Fruit fly (Drosophila melanogaster) whole organism, embryonic: ENCODE measurements around the gene Jhbp11.

Source experiments
- Awh ChIP-seq: fragments of 200-800 bp; sonication (Bioruptor generic); IDR thresholded peaks from 2 replicates; pipeline ENCODE4, ENCODE4 v1.3.6; 2022; ENCODE audit warnings: missing biosample characterization, missing genetic modification characterization
- CG10431 ChIP-seq: fragments of 200-800 bp; sonication (Bioruptor generic); optimal IDR thresholded peaks from 3 replicates; lab custom pipeline; 2018; ENCODE audit warnings: missing biosample characterization, mild to moderate bottlenecking, missing genetic modification characterization
- CG12769 ChIP-seq: fragments of 200-800 bp; sonication (Bioruptor generic); optimal IDR thresholded peaks from 2 replicates; lab custom pipeline; 2019; ENCODE audit warnings: missing biosample characterization, mild to moderate bottlenecking, missing genetic modification characterization, moderate library complexity
- CG12942 ChIP-seq: fragments of 200-800 bp; sonication (Bioruptor generic); optimal IDR thresholded peaks from 3 replicates; lab custom pipeline; 2016; ENCODE audit warnings: missing biosample characterization, missing genetic modification characterization
- CG13296 ChIP-seq: fragments of 200-800 bp; sonication (Bioruptor generic); optimal IDR thresholded peaks from 3 replicates; lab custom pipeline; 2018; ENCODE audit warnings: missing biosample characterization, mild to moderate bottlenecking, missing genetic modification characterization
- CG15601 ChIP-seq: fragments of 200-800 bp; sonication (Bioruptor generic); optimal IDR thresholded peaks from 3 replicates; lab custom pipeline; 2019; ENCODE audit warnings: missing biosample characterization, mild to moderate bottlenecking, missing genetic modification characterization, moderate library complexity
- CG1647 ChIP-seq: fragments of 200-800 bp; sonication (Bioruptor generic); optimal IDR thresholded peaks from 3 replicates; lab custom pipeline; 2016; ENCODE audit warnings: missing biosample characterization, missing genetic modification characterization
- CG16815 ChIP-seq: fragments of 200-800 bp; sonication (Bioruptor generic); optimal IDR thresholded peaks from 3 replicates; lab custom pipeline; 2017; ENCODE audit warnings: missing biosample characterization, mild to moderate bottlenecking, missing genetic modification characterization
- CG18476 ChIP-seq: fragments of 200-800 bp; sonication (Bioruptor generic); optimal IDR thresholded peaks from 2 replicates; lab custom pipeline; 2016; ENCODE audit warnings: missing biosample characterization, mild to moderate bottlenecking, missing genetic modification characterization
- CG2678 ChIP-seq: fragments of 200-800 bp; sonication (Bioruptor generic); optimal IDR thresholded peaks from 3 replicates; lab custom pipeline; 2019; ENCODE audit warnings: missing biosample characterization, mild to moderate bottlenecking, missing genetic modification characterization, moderate library complexity
- CG3995 ChIP-seq: fragments of 200-800 bp; sonication (Bioruptor generic); optimal IDR thresholded peaks from 3 replicates; lab custom pipeline; 2016; ENCODE audit warnings: missing biosample characterization, missing genetic modification characterization
- CG6654 ChIP-seq: fragments of 200-800 bp; sonication (Bioruptor generic); optimal IDR thresholded peaks from 2 replicates; lab custom pipeline; 2017; ENCODE audit warnings: missing biosample characterization, mild to moderate bottlenecking, missing genetic modification characterization
- CG6791 ChIP-seq: fragments of 200-800 bp; sonication (Bioruptor generic); IDR thresholded peaks from 3 replicates; pipeline ENCODE4 v1.3.6; 2022; ENCODE audit warnings: missing biosample characterization, missing genetic modification characterization; ENCODE audit not compliant: partially characterized antibody
- CG7987 ChIP-seq: fragments of 200-800 bp; sonication (Bioruptor generic); optimal IDR thresholded peaks from 2 replicates; lab custom pipeline; 2018; ENCODE audit warnings: missing biosample characterization, mild to moderate bottlenecking, missing genetic modification characterization, moderate library complexity
- CG8089 ChIP-seq: fragments of 200-800 bp; sonication (Bioruptor generic); optimal IDR thresholded peaks from 3 replicates; lab custom pipeline; 2016; ENCODE audit warnings: missing biosample characterization, missing genetic modification characterization
- CHES-1-like ChIP-seq: fragments of 200-800 bp; sonication (Bioruptor generic); optimal IDR thresholded peaks from 2 replicates; lab custom pipeline; 2016; ENCODE audit warnings: missing biosample characterization, missing genetic modification characterization
- Chrac-16 ChIP-seq: fragments of 200-800 bp; sonication (Bioruptor generic); optimal IDR thresholded peaks from 3 replicates; lab custom pipeline; 2016; ENCODE audit warnings: missing biosample characterization, missing genetic modification characterization
- Ets97D ChIP-seq: fragments of 200-800 bp; sonication (Bioruptor generic); optimal IDR thresholded peaks from 3 replicates; lab custom pipeline; 2016; ENCODE audit warnings: missing biosample characterization, missing genetic modification characterization
- Fer1 ChIP-seq: fragments of 200-800 bp; sonication (Bioruptor generic); optimal IDR thresholded peaks from 2 replicates; lab custom pipeline; 2017; ENCODE audit warnings: missing biosample characterization, mild to moderate bottlenecking, missing genetic modification characterization
- GATAe ChIP-seq: fragments of 200-800 bp; sonication (Bioruptor generic); conservative IDR thresholded peaks from 2 replicates; pipeline ENCODE4 v1.3.6; 2022; ENCODE audit warnings: missing biosample characterization, missing genetic modification characterization
- Gug ChIP-seq: fragments of 200-800 bp; sonication (Bioruptor generic); IDR thresholded peaks from 4 replicates; pipeline ENCODE4 v1.3.6; 2022; ENCODE audit warnings: missing biosample characterization, missing genetic modification characterization
- HLH54F ChIP-seq: fragments of 200-800 bp; sonication (Bioruptor generic); optimal IDR thresholded peaks from 3 replicates; lab custom pipeline; 2016; ENCODE audit warnings: missing biosample characterization, missing genetic modification characterization
- HLHmδ ChIP-seq: fragments of 200-800 bp; sonication (Bioruptor generic); optimal IDR thresholded peaks from 2 replicates; lab custom pipeline; 2018; ENCODE audit warnings: missing biosample characterization, mild to moderate bottlenecking, missing genetic modification characterization, moderate library complexity
- HmgD ChIP-seq: fragments of 200-800 bp; sonication (Bioruptor generic); optimal IDR thresholded peaks from 3 replicates; lab custom pipeline; 2016; ENCODE audit warnings: missing biosample characterization, missing genetic modification characterization
- Hr3 ChIP-seq: fragments of 200-800 bp; sonication (Bioruptor generic); optimal IDR thresholded peaks from 3 replicates; lab custom pipeline; 2016; ENCODE audit warnings: missing biosample characterization, missing genetic modification characterization
- Sry-β ChIP-seq: fragments of 200-800 bp; sonication (Bioruptor generic); optimal IDR thresholded peaks from 2 replicates; lab custom pipeline; 2018; ENCODE audit warnings: missing biosample characterization, mild to moderate bottlenecking, missing genetic modification characterization, moderate library complexity
- Sry-δ ChIP-seq: fragments of 200-800 bp; sonication (Bioruptor generic); optimal IDR thresholded peaks from 2 replicates; lab custom pipeline; 2016; ENCODE audit warnings: missing biosample characterization, missing genetic modification characterization
- Stat92E ChIP-seq, 3 experiments: fragments of >200 bp in 2 of 3; fragments of 200-800 bp in 1 of 3; sonication (Bioruptor generic) in 1 of 3; optimal IDR thresholded peaks; 2 replicates each; lab custom pipeline; 2017 to 2019; ENCODE audit warnings: missing biosample characterization in 3 of 3, missing genetic modification characterization in 3 of 3, mild to moderate bottlenecking in 1 of 3, moderate library complexity in 1 of 3
- cato ChIP-seq: fragments of 200-800 bp; sonication (Bioruptor generic); optimal IDR thresholded peaks from 2 replicates; lab custom pipeline; 2016; ENCODE audit warnings: missing biosample characterization, missing genetic modification characterization, borderline replicate concordance
- chn ChIP-seq: fragments of 200-800 bp; sonication (Bioruptor generic); optimal IDR thresholded peaks from 2 replicates; lab custom pipeline; 2016; ENCODE audit warnings: missing biosample characterization, missing genetic modification characterization
- crc ChIP-seq: fragments of 200-800 bp; sonication (Bioruptor generic); optimal IDR thresholded peaks from 2 replicates; lab custom pipeline; 2016; ENCODE audit warnings: missing biosample characterization, missing genetic modification characterization
- exex ChIP-seq: fragments of 200-800 bp; sonication (Bioruptor generic); optimal IDR thresholded peaks from 4 replicates; lab custom pipeline; 2018; ENCODE audit warnings: missing biosample characterization, mild to moderate bottlenecking, missing genetic modification characterization, moderate library complexity
- fd3F ChIP-seq: fragments of 200-800 bp; sonication (Bioruptor generic); optimal IDR thresholded peaks from 2 replicates; lab custom pipeline; 2018; ENCODE audit warnings: missing biosample characterization, mild to moderate bottlenecking, missing genetic modification characterization, moderate library complexity
- gcm ChIP-seq: fragments of 200-800 bp; sonication (Bioruptor generic); optimal IDR thresholded peaks from 2 replicates; lab custom pipeline; 2019; ENCODE audit warnings: missing biosample characterization, mild to moderate bottlenecking, missing genetic modification characterization, moderate library complexity
- gfzf ChIP-seq: fragments of 200-800 bp; sonication (Bioruptor generic); optimal IDR thresholded peaks from 2 replicates; lab custom pipeline; 2016; ENCODE audit warnings: missing biosample characterization, mild to moderate bottlenecking, missing genetic modification characterization, moderate library complexity
- her ChIP-seq: fragments of 200-800 bp; sonication (Bioruptor generic); optimal IDR thresholded peaks from 2 replicates; lab custom pipeline; 2016; ENCODE audit warnings: missing biosample characterization, missing genetic modification characterization
- lola ChIP-seq, 3 experiments: fragments of >200 bp in 2 of 3; fragments of 200-800 bp in 1 of 3; sonication (Bioruptor generic) in 1 of 3; optimal IDR thresholded peaks; 2 replicates each; lab custom pipeline; 2017 to 2019; ENCODE audit warnings: missing biosample characterization in 3 of 3, missing genetic modification characterization in 3 of 3, mild to moderate bottlenecking in 1 of 3, moderate library complexity in 1 of 3
- mirr ChIP-seq: fragments of 200-800 bp; sonication (Bioruptor generic); optimal IDR thresholded peaks from 3 replicates; lab custom pipeline; 2018; ENCODE audit warnings: missing biosample characterization, mild to moderate bottlenecking, missing genetic modification characterization
- nau ChIP-seq: fragments of 200-800 bp; sonication (Bioruptor generic); optimal IDR thresholded peaks from 3 replicates; lab custom pipeline; 2017; ENCODE audit warnings: missing biosample characterization, mild to moderate bottlenecking, missing genetic modification characterization, missing genetic modification reagents
- org-1 ChIP-seq: fragments of 200-800 bp; sonication (Bioruptor generic); optimal IDR thresholded peaks from 2 replicates; lab custom pipeline; 2017; ENCODE audit warnings: missing biosample characterization, missing genetic modification characterization
- pan ChIP-seq, 4 experiments: fragments of >200 bp in 3 of 4; fragments of 200-800 bp in 1 of 4; sonication (Bioruptor generic) in 1 of 4; optimal IDR thresholded peaks in 3 of 4; IDR thresholded peaks in 1 of 4; 2 replicates each; pipeline versions ENCODE4 v1.3.6 to Lab custom; 2017 to 2022; ENCODE audit warnings: missing biosample characterization in 2 of 4, missing genetic modification characterization in 2 of 4, mixed read lengths in 1 of 4
- phol ChIP-seq: fragments of 200-800 bp; sonication (Bioruptor generic); optimal IDR thresholded peaks from 3 replicates; lab custom pipeline; 2018; ENCODE audit warnings: missing biosample characterization, mild to moderate bottlenecking, missing genetic modification characterization, moderate library complexity
- pzg ChIP-seq: fragments of 200-800 bp; sonication (Bioruptor generic); optimal IDR thresholded peaks from 3 replicates; lab custom pipeline; 2018; ENCODE audit warnings: missing biosample characterization, mild to moderate bottlenecking, missing genetic modification characterization, moderate library complexity
- schlank ChIP-seq: fragments of 200-800 bp; sonication (Bioruptor generic); optimal IDR thresholded peaks from 2 replicates; lab custom pipeline; 2018; ENCODE audit warnings: missing biosample characterization, mild to moderate bottlenecking, missing genetic modification characterization
- tap ChIP-seq: fragments of 200-800 bp; optimal IDR thresholded peaks from 3 replicates; lab custom pipeline; 2019; ENCODE audit warnings: missing biosample characterization, mild to moderate bottlenecking, missing genetic modification characterization, moderate library complexity
- twi ChIP-seq: fragments of 200-800 bp; optimal IDR thresholded peaks from 2 replicates; lab custom pipeline; 2019; ENCODE audit warnings: missing biosample characterization, mild to moderate bottlenecking, missing genetic modification characterization, moderate library complexity
- tx ChIP-seq: fragments of 200-800 bp; sonication (Bioruptor generic); optimal IDR thresholded peaks from 2 replicates; lab custom pipeline; 2016; ENCODE audit warnings: missing biosample characterization, missing genetic modification characterization

Jhbp11 gene

dm6 chr3R:27150685-27151515, 49.9 kb downstream of the Jhbp11 start, which contains the start of gene CG6051 (continued):
- TF ChIP-seq CG3995 = peak; percentile 2
- peak; percentile 39 for TF ChIP-seq gcm (GFP tag; lab: Kevin White, UChicago)
- TF ChIP-seq Fer1 (GFP tag; lab: Kevin White, UChicago) = peak; percentile 70
- peak; percentile 43 for TF ChIP-seq CG7987
- TF ChIP-seq cato (GFP tag; lab: Kevin White, UChicago) = peak; percentile 3
- TF ChIP-seq Awh (GFP tag; lab: Robert Waterston, UW) = no peak
- peak; percentile 53 for TF ChIP-seq CG8089 (GFP tag; lab: Kevin White, UChicago)
- TF ChIP-seq chn = peak; percentile 8
- TF ChIP-seq pzg = peak; percentile 53
- peak in 1 of 3 experiments; percentile 77 for TF ChIP-seq Stat92E (GFP tag; optimal IDR thresholded peaks at IDR 0.05; lab: Kevin White, UChicago)
- peak; percentile 46 for TF ChIP-seq mirr (GFP tag; lab: Kevin White, UChicago)
- no peak for TF ChIP-seq GATAe (GFP tag; lab: Robert Waterston, UW)
- peak; percentile 45 for TF ChIP-seq HmgD
- no peak for TF ChIP-seq org-1 (GFP tag; lab: Kevin White, UChicago)
- TF ChIP-seq schlank = peak; percentile 45
- TF ChIP-seq CG6791 (GFP tag; lab: Robert Waterston, UW) = no peak
- TF ChIP-seq CG15601 = peak; percentile 21
- no peak for TF ChIP-seq crc (GFP tag; lab: Kevin White, UChicago)
- TF ChIP-seq exex (tag; lab: Kevin White, UChicago) = peak; percentile 22
- TF ChIP-seq tap (tag; lab: Kevin White, UChicago) = peak; percentile 44
- TF ChIP-seq CG18476 (GFP tag; lab: Kevin White, UChicago) = peak; percentile 18
- TF ChIP-seq lola (GFP tag; optimal IDR thresholded peaks at IDR 0.05; lab: Kevin White, UChicago) = peak in 2 of 3 experiments; percentile 55 to 98
- TF ChIP-seq Hr3 (GFP tag; lab: Kevin White, UChicago) = peak; percentile 54
- peak; percentile 34 for TF ChIP-seq tx (GFP tag; lab: Kevin White, UChicago)
- peak; percentile 23 for TF ChIP-seq Sry-δ (GFP tag; lab: Kevin White, UChicago)
- no peak for TF ChIP-seq pan (optimal IDR thresholded peaks at IDR 0.05; lab: Kevin White, UChicago)
- TF ChIP-seq pan (GFP tag; optimal IDR thresholded peaks at IDR 0.05 in 1 of 2, IDR thresholded peaks at IDR 0.05 in 1 of 2) = no peak
- peak; percentile 61 for TF ChIP-seq HLH54F
- peak; percentile 53 for TF ChIP-seq Ets97D (GFP tag; lab: Kevin White, UChicago)
- TF ChIP-seq Chrac-16 = peak; percentile 61
- peak; percentile 17 for TF ChIP-seq CG1647 (GFP tag; lab: Kevin White, UChicago)
- TF ChIP-seq CG10431 (GFP tag; lab: Kevin White, UChicago) = peak; percentile 58
- peak; percentile 49 for TF ChIP-seq fd3F
- TF ChIP-seq CG16815 (GFP tag; lab: Kevin White, UChicago) = peak; percentile 41
- peak; percentile 79 for TF ChIP-seq gfzf (GFP tag; lab: Kevin White, UChicago)
- peak; percentile 13 for TF ChIP-seq CG12942 (GFP tag; lab: Kevin White, UChicago)
- TF ChIP-seq nau = peak; percentile 41
- TF ChIP-seq CG2678 (tag; lab: Kevin White, UChicago) = peak; percentile 75
- peak; percentile 72 for TF ChIP-seq phol (tag; lab: Kevin White, UChicago)
- peak; percentile 58; the same call in 1 of the 4 replicates for TF ChIP-seq Gug (GFP tag; lab: Robert Waterston, UW)
- peak; percentile 35 for TF ChIP-seq twi (tag; lab: Kevin White, UChicago)
- TF ChIP-seq CHES-1-like (GFP tag; lab: Kevin White, UChicago) = peak; percentile 35
- TF ChIP-seq CG12769 (tag; lab: Kevin White, UChicago) = peak; percentile 47
- TF ChIP-seq her (GFP tag; lab: Kevin White, UChicago) = peak; percentile 52
- TF ChIP-seq HLHmδ = no peak
- peak; percentile 46 for TF ChIP-seq CG13296
- TF ChIP-seq CG6654 (GFP tag; lab: Kevin White, UChicago) = no peak
- peak; percentile 47 for TF ChIP-seq Sry-β (GFP tag; lab: Kevin White, UChicago)
